Fruit fly (Drosophila melanogaster) whole organism, wandering third instar larva: ENCODE data around the gene CG14131.

Source experiments
- Abd-B ChIP-seq: fragments of >200 bp; optimal IDR thresholded peaks from 2 replicates; lab custom pipeline; 2017; ENCODE audit warnings: missing biosample characterization, missing genetic modification characterization
- CG32264 ChIP-seq: fragments of 200-800 bp; sonication (Bioruptor generic); optimal IDR thresholded peaks from 2 replicates; lab custom pipeline; 2016; ENCODE audit warnings: missing biosample characterization, missing genetic modification characterization
- CG9705 ChIP-seq: fragments of 200-800 bp; sonication (Bioruptor generic); optimal IDR thresholded peaks from 2 replicates; lab custom pipeline; 2018; ENCODE audit warnings: missing biosample characterization, mild to moderate bottlenecking, missing genetic modification characterization
- CrebA ChIP-seq: fragments of 200-800 bp; sonication (Bioruptor generic); optimal IDR thresholded peaks from 2 replicates; lab custom pipeline; 2016; ENCODE audit warnings: missing biosample characterization, mild to moderate bottlenecking, missing genetic modification characterization, borderline replicate concordance
- Dfd ChIP-seq: fragments of >200 bp; optimal IDR thresholded peaks from 2 replicates; lab custom pipeline; 2017; ENCODE audit warnings: missing biosample characterization, missing genetic modification characterization
- Dif ChIP-seq: fragments of 200-275, 200-300 bp; sonication (Bioruptor generic); optimal IDR thresholded peaks from 2 replicates; lab custom pipeline; 2018; ENCODE audit warnings: missing biosample characterization, missing genetic modification characterization; ENCODE audit not compliant: partially characterized antibody
- GATAd ChIP-seq: sonication (Bioruptor generic); optimal IDR thresholded peaks from 2 replicates; lab custom pipeline; 2016; ENCODE audit warnings: missing biosample characterization, missing genetic modification characterization
- HLH106 ChIP-seq: fragments of 200-800 bp; optimal IDR thresholded peaks from 3 replicates; lab custom pipeline; 2019; ENCODE audit warnings: missing biosample characterization, mild to moderate bottlenecking, missing genetic modification characterization, moderate library complexity
- Hnf4 ChIP-seq: fragments of 200-800 bp; sonication (Bioruptor generic); optimal IDR thresholded peaks from 2 replicates; lab custom pipeline; 2016; ENCODE audit warnings: missing biosample characterization, mild to moderate bottlenecking, missing genetic modification characterization
- Hr78 ChIP-seq: fragments of >200 bp; optimal IDR thresholded peaks from 2 replicates; lab custom pipeline; 2017; ENCODE audit warnings: missing biosample characterization, missing genetic modification characterization
- Hr83 ChIP-seq: fragments of 200-300 bp; sonication (Bioruptor generic); optimal IDR thresholded peaks from 2 replicates; lab custom pipeline; 2016; ENCODE audit warnings: missing biosample characterization, mild to moderate bottlenecking, missing genetic modification characterization, moderate library complexity; ENCODE audit not compliant: poor library complexity, severe bottlenecking
- Jra ChIP-seq: sonication (Bioruptor generic); optimal IDR thresholded peaks from 2 replicates; lab custom pipeline; 2016; ENCODE audit warnings: missing biosample characterization, missing genetic modification characterization
- Mio ChIP-seq: sonication (Bioruptor generic); optimal IDR thresholded peaks from 2 replicates; lab custom pipeline; 2016; ENCODE audit warnings: missing biosample characterization, missing genetic modification characterization
- Myc ChIP-seq: fragments of >200 bp; optimal IDR thresholded peaks from 2 replicates; lab custom pipeline; 2017
- N ChIP-seq: fragments of >200 bp; optimal IDR thresholded peaks from 2 replicates; lab custom pipeline; 2018; ENCODE audit warnings: missing biosample characterization, missing external identifiers, missing genetic modification characterization
- OdsH ChIP-seq: fragments of 200-800 bp; sonication (Bioruptor generic); optimal IDR thresholded peaks from 2 replicates; lab custom pipeline; 2016; ENCODE audit warnings: missing biosample characterization, mild to moderate bottlenecking, missing genetic modification characterization
- Rel ChIP-seq, 2 experiments: fragments of 200-800 bp; sonication (Bioruptor generic) in 1 of 2; optimal IDR thresholded peaks; 2 replicates in 1 of 2; 3 replicates in 1 of 2; lab custom pipeline; 2016 to 2019; ENCODE audit warnings: mild to moderate bottlenecking in 2 of 2, missing biosample characterization in 2 of 2, missing genetic modification characterization in 2 of 2, moderate library complexity in 1 of 2
- Sp1 ChIP-seq: fragments of 200-800 bp; sonication (Bioruptor generic); optimal IDR thresholded peaks from 3 replicates; lab custom pipeline; 2019; ENCODE audit warnings: missing biosample characterization, mild to moderate bottlenecking, missing genetic modification characterization, moderate library complexity
- Vsx2 ChIP-seq: fragments of 200-300, 225-300 bp; sonication (Bioruptor generic); optimal IDR thresholded peaks from 2 replicates; lab custom pipeline; 2018; ENCODE audit warnings: missing biosample characterization, missing genetic modification characterization; ENCODE audit not compliant: partially characterized antibody
- br ChIP-seq: fragments of 200-800 bp; sonication (Bioruptor generic); optimal IDR thresholded peaks from 2 replicates; lab custom pipeline; 2016; ENCODE audit warnings: missing biosample characterization, missing genetic modification characterization
- brk ChIP-seq: fragments of 200-800 bp; sonication (Bioruptor generic); optimal IDR thresholded peaks from 2 replicates; lab custom pipeline; 2016; ENCODE audit warnings: missing biosample characterization, mild to moderate bottlenecking, missing genetic modification characterization
- dl ChIP-seq, 2 experiments: fragments of 175-275, 200-275 bp in 1 of 2; fragments of 200-275 bp in 1 of 2; sonication (Bioruptor generic); optimal IDR thresholded peaks; lab custom pipeline; 2018; ENCODE audit warnings: mild to moderate bottlenecking in 2 of 2, missing biosample characterization in 2 of 2, missing genetic modification characterization in 2 of 2, moderate library complexity in 2 of 2; ENCODE audit not compliant: partially characterized antibody in 2 of 2, insufficient read depth in 1 of 2
- dmrt93B ChIP-seq: fragments of 200-800 bp; sonication (Bioruptor generic); optimal IDR thresholded peaks from 2 replicates; lab custom pipeline; 2018; ENCODE audit warnings: missing biosample characterization, mild to moderate bottlenecking, missing genetic modification characterization
- dsf ChIP-seq: sonication (Bioruptor generic); optimal IDR thresholded peaks from 2 replicates; lab custom pipeline; 2016; ENCODE audit warnings: missing biosample characterization, missing genetic modification characterization, borderline replicate concordance
- ey ChIP-seq: fragments of 200-800 bp; sonication (Bioruptor generic); optimal IDR thresholded peaks from 2 replicates; lab custom pipeline; 2016; ENCODE audit warnings: missing biosample characterization, missing genetic modification characterization
- foxo ChIP-seq, 2 experiments: fragments of 200-800 bp; sonication (Bioruptor generic); optimal IDR thresholded peaks; 2 replicates in 1 of 2; 3 replicates in 1 of 2; lab custom pipeline; 2016 to 2017; ENCODE audit warnings: missing biosample characterization in 2 of 2, missing genetic modification characterization in 2 of 2
- fru ChIP-seq: fragments of 200-800 bp; sonication (Bioruptor generic); optimal IDR thresholded peaks from 3 replicates; lab custom pipeline; 2016; ENCODE audit warnings: missing biosample characterization, mild to moderate bottlenecking, missing genetic modification characterization
- h ChIP-seq: fragments of 200-800 bp; sonication (Bioruptor generic); optimal IDR thresholded peaks from 3 replicates; lab custom pipeline; 2016; ENCODE audit warnings: missing biosample characterization, mild to moderate bottlenecking, missing genetic modification characterization
- jim ChIP-seq: fragments of 175-275, 200-325 bp; sonication (Bioruptor generic); optimal IDR thresholded peaks from 2 replicates; lab custom pipeline; 2016; ENCODE audit warnings: missing biosample characterization, mild to moderate bottlenecking, missing genetic modification characterization
- lola ChIP-seq: fragments of >200 bp; optimal IDR thresholded peaks from 2 replicates; lab custom pipeline; 2017; ENCODE audit warnings: missing biosample characterization, missing genetic modification characterization
- pan ChIP-seq: fragments of >200 bp; optimal IDR thresholded peaks from 2 replicates; lab custom pipeline; 2017
- psq ChIP-seq: fragments of 200-800 bp; sonication (Bioruptor generic); optimal IDR thresholded peaks from 3 replicates; lab custom pipeline; 2017; ENCODE audit warnings: missing biosample characterization, mild to moderate bottlenecking, missing genetic modification characterization, moderate library complexity
- rgr ChIP-seq: fragments of 200-800 bp; sonication (Bioruptor generic); optimal IDR thresholded peaks from 3 replicates; lab custom pipeline; 2016; ENCODE audit warnings: missing biosample characterization, mild to moderate bottlenecking, missing genetic modification characterization
- sage ChIP-seq: fragments of 200-800 bp; sonication (Bioruptor generic); optimal IDR thresholded peaks from 2 replicates; lab custom pipeline; 2016; ENCODE audit warnings: missing biosample characterization, mild to moderate bottlenecking, missing genetic modification characterization
- sv ChIP-seq: fragments of 200-800 bp; sonication (Bioruptor generic); optimal IDR thresholded peaks from 3 replicates; lab custom pipeline; 2016; ENCODE audit warnings: missing biosample characterization, missing genetic modification characterization
- tai ChIP-seq: sonication (Bioruptor generic); optimal IDR thresholded peaks from 2 replicates; lab custom pipeline; 2016; ENCODE audit warnings: missing biosample characterization, missing genetic modification characterization
- usp ChIP-seq: fragments of >200 bp; optimal IDR thresholded peaks from 2 replicates; lab custom pipeline; 2017; ENCODE audit warnings: missing biosample characterization, missing genetic modification characterization
- woc ChIP-seq: sonication (Bioruptor generic); optimal IDR thresholded peaks from 2 replicates; lab custom pipeline; 2016; ENCODE audit warnings: missing biosample characterization, mild to moderate bottlenecking, missing genetic modification characterization

CG14131 gene

dm6 chr3L:11814655-11815054, 37.8 kb downstream of the CG14131 start, which contains the start of gene Cubn2:
TSS of gene Cubn2 (minus strand) at chr3L:11814755.
- TF ChIP-seq dl (GFP tag; optimal IDR thresholded peaks at IDR 0.05; lab: Kevin White, UChicago; ENCODE audit: insufficient read depth in 1 of 2, partially characterized antibody in 2 of 2) (no peak), sage (GFP tag; lab: Kevin White, UChicago) (no peak), Hr83 (no peak), brk (GFP tag; lab: Kevin White, UChicago) (no peak)

dm6 chr3L:11815220-11815797, 38.4 kb downstream of the CG14131 start, which contains the start of gene CG14130:
TSS of gene CG14130 (plus strand) at chr3L:11815444.
- TF ChIP-seq CG32264: no peak
- peak; percentile 13 for TF ChIP-seq Vsx2 (GFP tag; lab: Kevin White, UChicago)

dm6 chr3L:11816641-11817040, 39.8 kb downstream of the CG14131 start:
- TF ChIP-seq OdsH (GFP tag; lab: Kevin White, UChicago) (no peak), N (GFP tag; lab: Kevin White, UChicago) (no peak), fru (no peak)

dm6 chr3L:11819639-11820456, 43.0 kb downstream of the CG14131 start:
- TF ChIP-seq Vsx2 (GFP tag; lab: Kevin White, UChicago): peak; percentile 54
- peak; percentile 55 for TF ChIP-seq fru
- TF ChIP-seq CG9705 (GFP tag; lab: Kevin White, UChicago): no peak
- peak; percentile 36 for TF ChIP-seq sage (GFP tag; lab: Kevin White, UChicago)
- TF ChIP-seq Dfd (GFP tag; lab: Kevin White, UChicago): no peak
- TF ChIP-seq Hnf4 (GFP tag; lab: Kevin White, UChicago): peak; percentile 37
- no peak for TF ChIP-seq dsf (GFP tag; lab: Kevin White, UChicago)
- TF ChIP-seq Sp1 (GFP tag; lab: Kevin White, UChicago): no peak
- no peak for TF ChIP-seq usp (GFP tag; lab: Kevin White, UChicago)
- TF ChIP-seq Jra (GFP tag; lab: Kevin White, UChicago): peak; percentile 29
- TF ChIP-seq jim (GFP tag; lab: Kevin White, UChicago): no peak
- TF ChIP-seq Hr78 (GFP tag; lab: Kevin White, UChicago): no peak
- peak; percentile 31 for TF ChIP-seq br
- no peak for TF ChIP-seq GATAd
- no peak for TF ChIP-seq lola (GFP tag; lab: Kevin White, UChicago)
- TF ChIP-seq dl (GFP tag; optimal IDR thresholded peaks at IDR 0.05; lab: Kevin White, UChicago; ENCODE audit: insufficient read depth in 1 of 2, partially characterized antibody in 2 of 2): peak; percentile 72 to 78
- no peak for TF ChIP-seq Rel (GFP tag; optimal IDR thresholded peaks at IDR 0.05; lab: Kevin White, UChicago)
- TF ChIP-seq Rel (tag; optimal IDR thresholded peaks at IDR 0.05; lab: Kevin White, UChicago): no peak
- TF ChIP-seq Hr83: peak; percentile 38
- no peak for TF ChIP-seq N (GFP tag; lab: Kevin White, UChicago)
- peak; percentile 21 for TF ChIP-seq rgr
- peak in 1 of 2 experiments; percentile 50 for TF ChIP-seq foxo (GFP tag; optimal IDR thresholded peaks at IDR 0.05; lab: Kevin White, UChicago)
- no peak for TF ChIP-seq Abd-B (GFP tag; lab: Kevin White, UChicago)
- TF ChIP-seq sv (GFP tag; lab: Kevin White, UChicago): no peak
- TF ChIP-seq woc (GFP tag; lab: Kevin White, UChicago): peak; percentile 67
- no peak for TF ChIP-seq CrebA (GFP tag; lab: Kevin White, UChicago)
- no peak for TF ChIP-seq CG32264
- TF ChIP-seq ey (GFP tag; lab: Kevin White, UChicago): peak; percentile 37
- peak; percentile 74 for TF ChIP-seq brk (GFP tag; lab: Kevin White, UChicago)
- no peak for TF ChIP-seq pan (lab: Kevin White, UChicago)
- no peak for TF ChIP-seq OdsH (GFP tag; lab: Kevin White, UChicago)
- TF ChIP-seq dmrt93B (GFP tag; lab: Kevin White, UChicago): no peak
- TF ChIP-seq HLH106: no peak
- no peak for TF ChIP-seq Myc (lab: Kevin White, UChicago)
- no peak for TF ChIP-seq tai
- TF ChIP-seq Dif (GFP tag; lab: Kevin White, UChicago): peak; percentile 88
- TF ChIP-seq h: peak; percentile 75
- no peak for TF ChIP-seq Mio (GFP tag; lab: Kevin White, UChicago)
- TF ChIP-seq psq (GFP tag; lab: Kevin White, UChicago): no peak
